Fruit fly (Drosophila melanogaster): Measurements from ENCODE around the gene AGO3.

- TF ChIP-seq Hr4 (GFP tag; optimal IDR thresholded peaks at IDR 0.05) (no peak), CG8319 (GFP tag; optimal IDR thresholded peaks at IDR 0.05) (no peak)
Measured at dm6 chr3L:23689807-23690206, 135.4 kb downstream of the AGO3 start.

Data from whole organism, prepupa.